Worm (Caenorhabditis elegans): ENCODE results near the gene eef-1G.

DNA sequence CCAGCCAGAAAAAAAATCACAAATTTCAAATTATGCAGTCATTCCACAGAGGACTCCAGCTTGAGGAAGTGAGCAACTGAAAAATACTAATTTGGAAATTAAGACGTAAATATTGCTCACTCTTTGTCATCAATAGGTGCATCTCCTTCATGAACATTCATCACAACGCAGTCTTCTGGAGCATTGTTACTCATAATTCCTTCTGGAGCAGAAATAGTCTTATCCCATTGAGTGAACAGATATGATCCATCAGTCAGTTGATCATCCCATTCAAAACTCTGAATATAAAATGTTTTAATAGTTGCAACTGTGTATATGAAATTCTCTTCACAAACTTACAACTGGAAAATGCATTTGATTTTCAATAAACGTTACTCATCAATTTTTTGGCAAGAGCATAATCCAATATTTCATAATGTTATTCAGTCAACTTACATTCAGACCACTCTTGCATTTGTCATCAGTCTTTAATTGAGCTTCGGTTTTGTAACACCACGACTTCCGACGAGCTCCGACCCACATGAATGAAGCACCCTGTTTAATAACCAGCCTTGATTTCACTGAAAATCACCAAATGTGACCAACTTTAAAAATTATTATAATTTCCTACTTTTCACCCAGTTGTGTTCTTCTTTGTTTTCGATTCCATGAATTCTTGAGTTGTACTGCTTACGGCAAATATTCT lies 11.9 kb upstream of the eef-1G start:
- TF ChIP-seq ama-1 (optimal IDR thresholded peaks at IDR 0.05) (no peak), hmg-4 (GFP tag; optimal IDR thresholded peaks at IDR 0.05) (no peak), B0310.2 (tag; optimal IDR thresholded peaks at IDR 0.05) (no peak), flt-1 (GFP tag; IDR thresholded peaks at IDR 0.05) (no peak), ets-7 (tag; optimal IDR thresholded peaks at IDR 0.05) (no peak), hnd-1 (tag; optimal IDR thresholded peaks at IDR 0.05) (no peak), sea-1 (GFP tag; conservative IDR thresholded peaks at IDR 0.05) (no peak), scrt-1 (GFP tag; IDR thresholded peaks at IDR 0.05) (no peak), tra-4 (tag; optimal IDR thresholded peaks at IDR 0.05) (no peak), F13C5.2 (tag; optimal IDR thresholded peaks at IDR 0.05) (no peak)

All from whole organism, early embryonic.